Worm (Caenorhabditis elegans) whole organism, mixed stage, embryonic: Measurements from ENCODE around the gene prp-19.

Experiments
- ceh-83 ChIP-seq: fragments of 200-800 bp; sonication (Bioruptor generic); optimal IDR thresholded peaks from 2 replicates; lab custom pipeline; 2018; ENCODE audit warnings: mild to moderate bottlenecking, missing genetic modification characterization, missing compliant biosample characterization
- elt-1 ChIP-seq: sonication (generic microtip); optimal IDR thresholded peaks from 2 replicates; lab custom pipeline; 2017; ENCODE audit warnings: missing genetic modification characterization, mild to moderate bottlenecking, missing compliant biosample characterization, antibody characterized with exemption, moderate library complexity, borderline replicate concordance; ENCODE audit not compliant: insufficient read depth
- elt-3 ChIP-seq: fragments of 150-350 bp; optimal IDR thresholded peaks from 2 replicates; lab custom pipeline; 2014; ENCODE audit warnings: missing biosample characterization, missing genetic modification characterization
- hlh-1 ChIP-seq: fragments of 150-350 bp; optimal IDR thresholded peaks from 2 replicates; lab custom pipeline; 2014; ENCODE audit warnings: missing biosample characterization, missing genetic modification reagents, missing genetic modification characterization
- nhr-12 ChIP-seq: fragments of 150-350 bp; optimal IDR thresholded peaks from 2 replicates; lab custom pipeline; 2014; ENCODE audit warnings: missing biosample characterization, missing genetic modification characterization
- nhr-76 ChIP-seq: sonication (generic microtip); optimal IDR thresholded peaks from 2 replicates; lab custom pipeline; 2017; ENCODE audit warnings: missing biosample characterization, missing genetic modification characterization
- pha-4 ChIP-seq: fragments of 150-350 bp; optimal IDR thresholded peaks from 2 replicates; lab custom pipeline; 2018; ENCODE audit warnings: missing biosample characterization, missing genetic modification reagents, missing genetic modification characterization
- snpc-4 ChIP-seq: fragments of 150-350 bp; optimal IDR thresholded peaks from 2 replicates; lab custom pipeline; 2014; ENCODE audit warnings: missing biosample characterization, missing genetic modification characterization
- sptf-1 ChIP-seq: sonication (generic microtip); optimal IDR thresholded peaks from 2 replicates; lab custom pipeline; 2017; ENCODE audit warnings: mild to moderate bottlenecking, missing genetic modification characterization, moderate library complexity, missing compliant biosample characterization
- unc-62 ChIP-seq: fragments of 150-350 bp; optimal IDR thresholded peaks from 2 replicates; lab custom pipeline; 2014; ENCODE audit warnings: missing biosample characterization, missing genetic modification reagents, missing genetic modification characterization
- ztf-11 ChIP-seq: fragments of 150-350 bp; optimal IDR thresholded peaks from 2 replicates; lab custom pipeline; 2014; ENCODE audit warnings: missing biosample characterization, missing genetic modification characterization

DNA sequence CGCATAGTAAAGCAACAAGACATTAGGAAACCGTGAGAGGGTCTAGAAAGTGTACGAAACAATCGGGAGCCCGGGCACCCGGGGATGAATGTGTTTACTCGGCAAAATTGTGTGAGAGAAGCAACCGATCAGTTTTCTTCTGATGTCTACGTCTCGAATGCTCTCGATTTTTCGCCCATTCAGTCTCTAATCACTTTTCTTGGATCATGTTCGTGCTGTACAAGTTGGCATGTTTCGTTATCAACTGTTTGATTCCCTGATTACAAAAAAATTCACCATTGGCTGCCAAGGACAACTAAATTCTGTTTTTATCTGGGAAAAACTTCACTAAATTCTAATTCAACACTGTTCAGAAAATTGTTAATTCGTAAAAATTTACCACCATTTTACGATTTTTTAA lies 8.7 kb upstream of the prp-19 start:
- TF ChIP-seq ztf-11 (tag; lab: Kevin White, UChicago) (no peak), sptf-1 (no peak), elt-3 (tag; lab: Kevin White, UChicago) (no peak), hlh-1 (tag; lab: Kevin White, UChicago) (no peak), nhr-76 (tag; lab: Kevin White, UChicago) (no peak), nhr-12 (tag; lab: Kevin White, UChicago) (no peak), snpc-4 (tag; lab: Kevin White, UChicago) (no peak), ceh-83 (GFP tag; lab: Kevin White, UChicago) (no peak), unc-62 (GFP tag; lab: Kevin White, UChicago) (no peak), elt-1 (tag; lab: Kevin White, UChicago) (no peak), pha-4 (tag; lab: Kevin White, UChicago) (no peak)
